Fruit fly (Drosophila melanogaster): ENCODE measurements around the gene Ugt303B2.

The Ugt303B2 gene

dm6 chr3R:23521483-23521882 is 17.2 kb downstream of the Ugt303B2 start, which contains the start of gene CG10177:
Gene CG10177, minus strand, starts transcription at chr3R:23521583.
- no peak for TF ChIP-seq CG10631 (GFP tag; optimal IDR thresholded peaks at IDR 0.05)
- no peak for TF ChIP-seq CG1621 (tag; optimal IDR thresholded peaks at IDR 0.05)

DNA sequence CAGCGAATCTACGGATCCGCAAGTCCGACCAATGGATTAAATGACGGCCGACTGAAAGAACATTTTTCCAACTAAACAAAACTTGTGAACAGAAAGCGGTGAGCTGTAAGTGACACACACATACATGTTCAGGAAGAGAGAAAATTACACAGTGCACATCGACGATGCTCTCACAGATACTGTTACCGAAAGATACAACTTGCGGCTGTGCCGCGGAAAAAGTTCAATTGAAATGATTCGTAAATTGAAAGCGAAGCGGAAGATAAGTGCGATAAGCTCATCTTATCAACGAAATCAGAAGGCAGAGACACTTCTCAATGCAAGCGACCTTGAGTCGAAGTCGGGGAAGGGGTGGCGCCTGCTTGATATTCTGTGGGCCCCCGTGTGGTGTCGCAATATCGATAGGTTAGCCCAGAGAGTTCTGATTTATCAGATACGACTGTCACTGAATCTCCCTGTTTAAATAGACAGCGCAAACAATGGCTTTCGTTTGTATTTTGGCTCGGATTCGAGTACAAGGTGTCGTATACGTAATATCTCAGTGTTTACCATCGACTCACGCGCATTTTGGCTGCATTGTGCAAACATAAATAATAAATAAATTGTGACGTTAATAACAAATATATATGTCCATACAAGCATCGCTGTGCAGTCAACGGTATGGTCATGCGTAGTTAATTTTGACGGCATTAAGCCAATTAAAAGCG is 19.2 kb downstream of the Ugt303B2 start, which contains the start of gene Irk2:
Gene Irk2 (minus strand): TSS at position 51 of the 707 bp plus-strand sequence.
- peak; percentile 18 for TF ChIP-seq CG8632 (GFP tag; optimal IDR thresholded peaks at IDR 0.05)
- no peak for TF ChIP-seq Ets21C (GFP tag; optimal IDR thresholded peaks at IDR 0.05)
- TF ChIP-seq vri (GFP tag; optimal IDR thresholded peaks at IDR 0.05), result no peak
- peak; percentile 1 for TF ChIP-seq CG16779 (tag; optimal IDR thresholded peaks at IDR 0.05)
- TF ChIP-seq svp (GFP tag), result peak; percentile 15
- TF ChIP-seq Sox102F (GFP tag; optimal IDR thresholded peaks at IDR 0.05), result peak; percentile 20
- TF ChIP-seq CG34406 (GFP tag; optimal IDR thresholded peaks at IDR 0.05), result peak; percentile 40
- TF ChIP-seq Eip78C (GFP tag), result peak; percentile 87
- no peak for TF ChIP-seq CG11902 (GFP tag; optimal IDR thresholded peaks at IDR 0.05)

DNA sequence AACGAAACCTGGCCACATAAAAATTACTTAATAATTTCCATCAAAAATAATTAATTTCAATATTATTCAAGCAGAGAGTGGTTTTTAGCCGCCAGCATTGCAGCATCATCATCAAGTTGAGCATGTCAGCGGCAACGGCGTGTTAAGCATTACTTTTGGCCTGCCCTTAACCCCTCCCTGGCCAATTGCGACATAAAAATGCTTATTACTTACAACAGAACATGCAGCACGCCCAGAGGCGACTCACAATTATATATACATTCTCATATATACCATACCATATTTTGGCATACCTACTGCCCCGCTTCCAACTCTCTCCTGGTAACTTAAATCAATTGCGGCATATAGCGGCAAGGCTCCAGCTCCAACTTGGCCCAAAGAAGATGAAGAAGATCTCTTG is 27.4 kb downstream of the Ugt303B2 start:
- TF ChIP-seq dsx (GFP tag; optimal IDR thresholded peaks at IDR 0.05; ENCODE audit: poor library complexity, severe bottlenecking), result no peak
- peak; percentile 56 for TF ChIP-seq svp (GFP tag)
- TF ChIP-seq Eip78C (GFP tag), result peak; percentile 47
- TF ChIP-seq Ets96B (tag; optimal IDR thresholded peaks at IDR 0.05), result no peak

dm6 chr3R:23509408-23509940 is 29.2 kb downstream of the Ugt303B2 start:
- no peak for TF ChIP-seq CG6854 (GFP tag; optimal IDR thresholded peaks at IDR 0.05)
- peak in 1 of 2 experiments; percentile 62 for TF ChIP-seq ss (GFP tag; optimal IDR thresholded peaks at IDR 0.05)

- no peak for TF ChIP-seq fd85E (GFP tag; optimal IDR thresholded peaks at IDR 0.05)
- TF ChIP-seq CG6792 (GFP tag; optimal IDR thresholded peaks at IDR 0.05), result peak; percentile 79
- peak; percentile 65 for TF ChIP-seq CG3919 (GFP tag; optimal IDR thresholded peaks at IDR 0.05)
- peak; percentile 53 to 71 for TF ChIP-seq ss (GFP tag; optimal IDR thresholded peaks at IDR 0.05)
- TF ChIP-seq cyc (GFP tag; optimal IDR thresholded peaks at IDR 0.05), result peak; percentile 57
- peak; percentile 89 for TF ChIP-seq CG34406 (GFP tag; optimal IDR thresholded peaks at IDR 0.05)
- TF ChIP-seq Sox15 (GFP tag; optimal IDR thresholded peaks at IDR 0.05), result peak; percentile 61
- TF ChIP-seq Ets21C (GFP tag; optimal IDR thresholded peaks at IDR 0.05), result no peak
- TF ChIP-seq vri (GFP tag; optimal IDR thresholded peaks at IDR 0.05), result peak; percentile 53
- no peak for TF ChIP-seq CG11294 (GFP tag; IDR thresholded peaks at IDR 0.05)
- TF ChIP-seq spab (GFP tag; optimal IDR thresholded peaks at IDR 0.05), result peak; percentile 58
- TF ChIP-seq Sox102F (GFP tag; optimal IDR thresholded peaks at IDR 0.05), result peak; percentile 68
- peak; percentile 47 for TF ChIP-seq CG31627 (GFP tag; optimal IDR thresholded peaks at IDR 0.05)
- TF ChIP-seq Hr4 (GFP tag; optimal IDR thresholded peaks at IDR 0.05), result no peak
- TF ChIP-seq CG7368 (GFP tag; optimal IDR thresholded peaks at IDR 0.05), result peak; percentile 62
- peak; percentile 33 for TF ChIP-seq Hr39 (GFP tag; optimal IDR thresholded peaks at IDR 0.05)
- TF ChIP-seq fd59A (GFP tag; optimal IDR thresholded peaks at IDR 0.05), result peak; percentile 47
- peak; percentile 65 for TF ChIP-seq CG8319 (GFP tag; optimal IDR thresholded peaks at IDR 0.05)
- TF ChIP-seq Gug (GFP tag; IDR thresholded peaks at IDR 0.05), result no peak
- TF ChIP-seq eg (GFP tag; IDR thresholded peaks at IDR 0.05), result peak; percentile 51; the same call in 2 of the 3 replicates
- peak; percentile 56 for TF ChIP-seq CG8119 (GFP tag; IDR thresholded peaks at IDR 0.05)
- peak; percentile 90 for TF ChIP-seq Eip78C (GFP tag)
- peak; percentile 79 for TF ChIP-seq CG10631 (GFP tag; optimal IDR thresholded peaks at IDR 0.05)
- peak; percentile 75 for TF ChIP-seq achi (GFP tag; optimal IDR thresholded peaks at IDR 0.05)
- peak; percentile 71 for TF ChIP-seq CG6854 (GFP tag; optimal IDR thresholded peaks at IDR 0.05)
- TF ChIP-seq Hr38 (GFP tag; optimal IDR thresholded peaks at IDR 0.05), result no peak
- TF ChIP-seq Lpt (GFP tag; optimal IDR thresholded peaks at IDR 0.05), result peak; percentile 4
- TF ChIP-seq Smox (GFP tag; optimal IDR thresholded peaks at IDR 0.05), result peak; percentile 67
- TF ChIP-seq topi (GFP tag; optimal IDR thresholded peaks at IDR 0.05), result peak; percentile 67
- peak; percentile 60 for TF ChIP-seq CG9139 (GFP tag; optimal IDR thresholded peaks at IDR 0.05)
- TF ChIP-seq CG1621 (tag; optimal IDR thresholded peaks at IDR 0.05), result peak; percentile 36
- TF ChIP-seq CG6163 (GFP tag; IDR thresholded peaks at IDR 0.05), result peak; percentile 76
- TF ChIP-seq CG3032 (tag; optimal IDR thresholded peaks at IDR 0.05), result peak; percentile 64
- TF ChIP-seq Ets96B (tag; optimal IDR thresholded peaks at IDR 0.05), result peak; percentile 78
- no peak for TF ChIP-seq CG6276 (GFP tag; optimal IDR thresholded peaks at IDR 0.05)
- TF ChIP-seq CG32006 (GFP tag; optimal IDR thresholded peaks at IDR 0.05), result peak; percentile 39
These were observed 30.4 kb downstream of the Ugt303B2 start for dm6 chr3R:23508304-23508703.
